Worm (Caenorhabditis elegans): Measurements from ENCODE around the gene str-256.

The str-256 gene

ce11 chrV:479046-479445 lies 22.1 kb downstream of the str-256 start:
- no peak for TF ChIP-seq nhr-76 (tag; optimal IDR thresholded peaks at IDR 0.05)

- TF ChIP-seq elt-3 (tag; optimal IDR thresholded peaks at IDR 0.05) (no peak), nhr-28 (tag; optimal IDR thresholded peaks at IDR 0.05) (no peak), bed-3 (GFP tag; optimal IDR thresholded peaks at IDR 0.05) (no peak), drap-1 (GFP tag; optimal IDR thresholded peaks at IDR 0.05) (no peak), mep-1 (tag; optimal IDR thresholded peaks at IDR 0.05) (no peak), tbx-8 (GFP tag; optimal IDR thresholded peaks at IDR 0.05) (no peak), unc-39 (tag; optimal IDR thresholded peaks at IDR 0.05) (no peak), nhr-12 (tag; optimal IDR thresholded peaks at IDR 0.05) (no peak), M03D4.4 (tag; optimal IDR thresholded peaks at IDR 0.05) (no peak), ceh-83 (GFP tag; optimal IDR thresholded peaks at IDR 0.05) (no peak), ceh-43 (GFP tag; optimal IDR thresholded peaks at IDR 0.05) (no peak), snpc-4 (tag; optimal IDR thresholded peaks at IDR 0.05) (no peak)
Measured at ce11 chrV:477664-478212, 23.4 kb downstream of the str-256 start, which contains the start of gene nhr-55. nhr-55 (plus strand) TSS chrV:478162.

ce11 chrV:474516-474915 lies 26.6 kb downstream of the str-256 start, which contains the start of gene nhr-99:
nhr-99 (plus strand) TSS chrV:474778.
- no peak for TF ChIP-seq snpc-4 (tag; optimal IDR thresholded peaks at IDR 0.05)
- TF ChIP-seq drap-1 (GFP tag; optimal IDR thresholded peaks at IDR 0.05), result no peak

- TF ChIP-seq mab-5 (tag; optimal IDR thresholded peaks at IDR 0.05), result no peak
- TF ChIP-seq elt-3 (tag; optimal IDR thresholded peaks at IDR 0.05), result no peak
- TF ChIP-seq cnd-1 (tag; optimal IDR thresholded peaks at IDR 0.05), result no peak
- TF ChIP-seq unc-62 (GFP tag; optimal IDR thresholded peaks at IDR 0.05), result no peak
- no peak for TF ChIP-seq tbx-8 (GFP tag; optimal IDR thresholded peaks at IDR 0.05)
- TF ChIP-seq ztf-11 (tag; optimal IDR thresholded peaks at IDR 0.05), result no peak
- TF ChIP-seq zip-8 (tag; optimal IDR thresholded peaks at IDR 0.05), result no peak
- TF ChIP-seq ceh-83 (GFP tag; optimal IDR thresholded peaks at IDR 0.05), result no peak
- TF ChIP-seq nhr-76 (tag; optimal IDR thresholded peaks at IDR 0.05), result no peak
- no peak for TF ChIP-seq ces-1 (GFP tag; optimal IDR thresholded peaks at IDR 0.05)
- TF ChIP-seq nhr-12 (tag; optimal IDR thresholded peaks at IDR 0.05), result no peak
- TF ChIP-seq unc-39 (tag; optimal IDR thresholded peaks at IDR 0.05), result no peak
- no peak for TF ChIP-seq hlh-1 (tag; optimal IDR thresholded peaks at IDR 0.05)
- TF ChIP-seq ham-2 (GFP tag; optimal IDR thresholded peaks at IDR 0.05), result no peak
- no peak for TF ChIP-seq sem-2 (GFP tag; optimal IDR thresholded peaks at IDR 0.05)
- no peak for TF ChIP-seq lsy-2 (tag; optimal IDR thresholded peaks at IDR 0.05)
- no peak for TF ChIP-seq elt-1 (tag; optimal IDR thresholded peaks at IDR 0.05; ENCODE audit: borderline replicate concordance, insufficient read depth)
- TF ChIP-seq drap-1 (GFP tag; optimal IDR thresholded peaks at IDR 0.05), result no peak
Measured at ce11 chrV:472589-472988, 28.5 kb downstream of the str-256 start, which contains the start of gene srt-31. srt-31 (plus strand) TSS chrV:472889.

- TF ChIP-seq ceh-83 (GFP tag; optimal IDR thresholded peaks at IDR 0.05) (no peak), drap-1 (GFP tag; optimal IDR thresholded peaks at IDR 0.05) (no peak), blmp-1 (tag; optimal IDR thresholded peaks at IDR 0.05) (no peak), nhr-237 (tag; optimal IDR thresholded peaks at IDR 0.05) (no peak), lsy-2 (tag; optimal IDR thresholded peaks at IDR 0.05) (no peak), ceh-39 (tag; optimal IDR thresholded peaks at IDR 0.05) (no peak), lin-32 (GFP tag; optimal IDR thresholded peaks at IDR 0.05) (no peak), unc-62 (GFP tag; optimal IDR thresholded peaks at IDR 0.05) (no peak), tbx-8 (GFP tag; optimal IDR thresholded peaks at IDR 0.05) (no peak), pha-4 (tag; optimal IDR thresholded peaks at IDR 0.05) (no peak), elt-1 (tag; optimal IDR thresholded peaks at IDR 0.05; ENCODE audit: borderline replicate concordance, insufficient read depth) (no peak), ces-1 (GFP tag; optimal IDR thresholded peaks at IDR 0.05) (no peak), sem-2 (GFP tag; optimal IDR thresholded peaks at IDR 0.05) (no peak), unc-39 (tag; optimal IDR thresholded peaks at IDR 0.05) (no peak), elt-3 (tag; optimal IDR thresholded peaks at IDR 0.05) (no peak), hlh-1 (tag; optimal IDR thresholded peaks at IDR 0.05) (no peak)
Measured at ce11 chrV:468460-468859, 32.7 kb downstream of the str-256 start, which contains the start of gene srbc-57. srbc-57 (minus strand) TSS chrV:468560.

- no peak for TF ChIP-seq nhr-28 (tag; optimal IDR thresholded peaks at IDR 0.05)
- TF ChIP-seq zip-8 (tag; optimal IDR thresholded peaks at IDR 0.05), result no peak
- TF ChIP-seq flh-1 (GFP tag; optimal IDR thresholded peaks at IDR 0.05), result no peak
- TF ChIP-seq lin-13 (tag; optimal IDR thresholded peaks at IDR 0.05), result no peak
- no peak for TF ChIP-seq tbx-8 (GFP tag; optimal IDR thresholded peaks at IDR 0.05)
- TF ChIP-seq lin-32 (GFP tag; optimal IDR thresholded peaks at IDR 0.05), result no peak
- no peak for TF ChIP-seq sptf-1 (tag; optimal IDR thresholded peaks at IDR 0.05)
- TF ChIP-seq mep-1 (tag; optimal IDR thresholded peaks at IDR 0.05), result no peak
- TF ChIP-seq ceh-83 (GFP tag; optimal IDR thresholded peaks at IDR 0.05), result no peak
- no peak for TF ChIP-seq elt-1 (tag; optimal IDR thresholded peaks at IDR 0.05; ENCODE audit: borderline replicate concordance, insufficient read depth)
- TF ChIP-seq blmp-1 (tag; optimal IDR thresholded peaks at IDR 0.05), result no peak
- no peak for TF ChIP-seq drap-1 (GFP tag; optimal IDR thresholded peaks at IDR 0.05)
- no peak for TF ChIP-seq ztf-11 (tag; optimal IDR thresholded peaks at IDR 0.05)
- TF ChIP-seq nhr-12 (tag; optimal IDR thresholded peaks at IDR 0.05), result no peak
Measured at ce11 chrV:467507-467906, 33.6 kb downstream of the str-256 start.

All from whole organism, mixed stage, embryonic.